Worm (Caenorhabditis elegans): ENCODE data around the gene clc-32.

DNA sequence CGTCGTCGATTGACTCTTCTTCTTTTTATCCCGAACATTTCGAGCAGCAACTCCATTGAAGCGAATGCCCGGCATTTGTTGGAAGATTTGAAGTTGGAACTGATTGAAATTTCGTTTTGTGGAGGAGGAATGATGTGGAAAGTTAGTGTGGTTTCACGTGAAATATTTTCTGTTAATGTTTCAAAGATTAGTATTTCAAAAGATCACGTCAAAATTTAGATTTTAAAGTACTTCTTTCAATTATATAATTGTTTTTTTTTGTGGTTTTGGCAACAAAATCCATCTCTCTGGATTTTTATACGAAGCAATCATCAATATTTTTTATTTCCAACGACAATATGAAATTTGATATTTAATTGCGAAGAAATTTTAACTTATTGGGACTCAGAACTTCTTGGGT is 3.9 kb downstream of the clc-32 start, which contains the start of gene F44G3.7:
- TF ChIP-seq unc-120 (tag; optimal IDR thresholded peaks at IDR 0.05; ENCODE audit: poor library complexity, severe bottlenecking) (no peak), elt-1 (tag; optimal IDR thresholded peaks at IDR 0.05; ENCODE audit: borderline replicate concordance, insufficient read depth) (no peak), snpc-4 (tag; optimal IDR thresholded peaks at IDR 0.05) (no peak), elt-3 (tag; optimal IDR thresholded peaks at IDR 0.05) (no peak), lin-13 (tag; optimal IDR thresholded peaks at IDR 0.05) (no peak), nhr-76 (tag; optimal IDR thresholded peaks at IDR 0.05) (no peak), ceh-39 (tag; optimal IDR thresholded peaks at IDR 0.05) (no peak), mep-1 (tag; optimal IDR thresholded peaks at IDR 0.05) (no peak), ztf-11 (tag; optimal IDR thresholded peaks at IDR 0.05) (no peak), cnd-1 (tag; optimal IDR thresholded peaks at IDR 0.05) (no peak), ces-1 (GFP tag; optimal IDR thresholded peaks at IDR 0.05) (no peak), nhr-12 (tag; optimal IDR thresholded peaks at IDR 0.05) (no peak), sptf-1 (tag; optimal IDR thresholded peaks at IDR 0.05) (no peak)

Data from whole organism, mixed stage, embryonic.